Worm (Caenorhabditis elegans): Measurements from ENCODE around the gene K08F8.15.

DNA sequence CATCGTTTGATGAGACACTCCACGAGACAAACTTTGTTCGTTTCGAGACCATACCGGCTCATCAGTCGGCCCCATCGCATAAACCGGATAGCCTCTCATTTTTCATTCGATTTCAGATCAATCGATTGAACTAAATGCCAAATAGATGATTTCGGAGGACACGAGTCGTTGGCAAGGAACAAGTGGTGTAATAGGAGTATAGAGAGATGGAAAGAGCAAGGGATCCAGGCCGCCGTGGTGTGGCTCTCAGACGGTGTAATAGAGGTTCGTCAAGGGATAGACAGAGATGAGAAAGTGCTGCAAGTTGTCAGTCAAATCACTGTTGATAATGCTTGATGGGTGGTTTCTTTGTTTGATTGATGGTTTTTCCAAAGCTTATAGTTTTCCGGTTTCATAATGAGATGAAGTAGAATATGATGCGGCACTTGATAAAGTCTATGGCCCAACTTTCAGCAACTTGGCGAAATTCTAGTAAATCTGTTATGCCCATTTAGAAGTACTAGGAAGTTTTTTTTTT, 16.9 kb downstream of the K08F8.15 start, which contains the start of gene sgn-1:
- TF ChIP-seq Y75B8A.6 (GFP tag; IDR thresholded peaks at IDR 0.05) (no peak), ces-1 (GFP tag; optimal IDR thresholded peaks at IDR 0.05) (no peak)

Data from whole organism, L4 larva.